Worm (Caenorhabditis elegans) whole organism, L1 larva: ENCODE measurements around the gene spe-29.
A peak's percentile ranks its signal among the peaks of the same experiment; 100 is the strongest.

Source experiments
- C16A3.4 ChIP-seq: fragments of 150-350 bp; optimal IDR thresholded peaks from 2 replicates; lab custom pipeline; 2014; ENCODE audit warnings: missing biosample characterization, missing genetic modification characterization
- Y116A8C.19 ChIP-seq: sonication (generic microtip); optimal IDR thresholded peaks from 2 replicates; lab custom pipeline; 2016; ENCODE audit warnings: missing compliant biosample characterization, missing genetic modification characterization, borderline replicate concordance
- aha-1 ChIP-seq: fragments of 150-350 bp; optimal IDR thresholded peaks from 2 replicates; lab custom pipeline; 2014; ENCODE audit warnings: missing biosample characterization, missing genetic modification characterization
- alr-1 ChIP-seq: fragments of 200-800 bp; sonication (Bioruptor generic); optimal IDR thresholded peaks from 2 replicates; lab custom pipeline; 2018; ENCODE audit warnings: borderline replicate concordance, mild to moderate bottlenecking, missing genetic modification characterization, missing compliant biosample characterization
- aly-2 ChIP-seq: fragments of 150-350 bp; optimal IDR thresholded peaks from 2 replicates; lab custom pipeline; 2014; ENCODE audit warnings: missing biosample characterization, missing genetic modification characterization
- blmp-1 ChIP-seq: fragments of 150-350 bp; optimal IDR thresholded peaks from 2 replicates; lab custom pipeline; 2014; ENCODE audit warnings: missing biosample characterization, missing genetic modification characterization
- ceh-8 ChIP-seq: fragments of 200-800 bp; sonication (Bioruptor generic); optimal IDR thresholded peaks from 2 replicates; lab custom pipeline; 2018; ENCODE audit warnings: mild to moderate bottlenecking, missing genetic modification characterization, moderate library complexity, missing compliant biosample characterization
- ces-1 ChIP-seq: fragments of 150-350 bp; optimal IDR thresholded peaks from 2 replicates; lab custom pipeline; 2014; ENCODE audit warnings: missing biosample characterization, missing genetic modification reagents, missing genetic modification characterization
- dsc-1 ChIP-seq: sonication (generic microtip); optimal IDR thresholded peaks from 2 replicates; lab custom pipeline; 2016; ENCODE audit warnings: mild to moderate bottlenecking, missing genetic modification characterization, missing compliant biosample characterization
- efl-1 ChIP-seq, 4 experiments: fragments of 150-350 bp; optimal IDR thresholded peaks in 3 of 4; peaks in 1 of 4; 1 replicate in 1 of 4; 2 replicates in 3 of 4; lab custom pipeline; 2014; ENCODE audit warnings: missing biosample characterization in 2 of 4, missing genetic modification characterization in 2 of 4, missing genetic modification reagents in 2 of 4
- efl-3 ChIP-seq: fragments of 200-800 bp; sonication (Bioruptor generic); optimal IDR thresholded peaks from 2 replicates; lab custom pipeline; 2018; ENCODE audit warnings: mild to moderate bottlenecking, missing genetic modification characterization, missing compliant biosample characterization
- elt-2 ChIP-seq: sonication (generic microtip); optimal IDR thresholded peaks from 2 replicates; lab custom pipeline; 2016; ENCODE audit warnings: missing genetic modification characterization, mild to moderate bottlenecking, inconsistent platforms, missing compliant biosample characterization, missing genetic modification reagents
- ets-5 ChIP-seq: fragments of 200-800 bp; sonication (Bioruptor generic); IDR thresholded peaks from 2 replicates; pipeline ENCODE4 v1.3.6; 2022; ENCODE audit warnings: missing genetic modification characterization, missing compliant biosample characterization
- hlh-4 ChIP-seq: sonication (generic microtip); optimal IDR thresholded peaks from 2 replicates; lab custom pipeline; 2016; ENCODE audit warnings: mild to moderate bottlenecking, missing genetic modification characterization, missing compliant biosample characterization
- hpl-2 ChIP-seq: fragments of 150-350 bp; optimal IDR thresholded peaks from 2 replicates; lab custom pipeline; 2014; ENCODE audit warnings: missing biosample characterization, missing genetic modification reagents, missing genetic modification characterization
- isw-1 ChIP-seq: fragments of 200-800 bp; sonication (Bioruptor generic); IDR thresholded peaks from 2 replicates; pipeline ENCODE4 v1.3.6; 2022; ENCODE audit warnings: missing genetic modification characterization, missing compliant biosample characterization
- lin-13 ChIP-seq: fragments of 150-350 bp; optimal IDR thresholded peaks from 2 replicates; lab custom pipeline; 2014; ENCODE audit warnings: missing biosample characterization, missing genetic modification reagents, missing genetic modification characterization
- lin-14 ChIP-seq: fragments of 200-800 bp; sonication (Bioruptor generic); optimal IDR thresholded peaks from 2 replicates; lab custom pipeline; 2018; ENCODE audit warnings: mild to moderate bottlenecking, missing genetic modification characterization, moderate library complexity, missing compliant biosample characterization
- lin-35 ChIP-seq, 2 experiments: fragments of 150-350 bp; optimal IDR thresholded peaks; 2 replicates each; lab custom pipeline; 2014; ENCODE audit warnings: missing biosample characterization in 2 of 2, missing genetic modification characterization in 2 of 2, missing genetic modification reagents in 2 of 2
- mef-2 ChIP-seq: fragments of 150-350 bp; optimal IDR thresholded peaks from 2 replicates; lab custom pipeline; 2014; ENCODE audit warnings: missing biosample characterization, missing genetic modification characterization
- mep-1 ChIP-seq: fragments of 150-350 bp; optimal IDR thresholded peaks from 2 replicates; lab custom pipeline; 2014; ENCODE audit warnings: missing biosample characterization, missing genetic modification characterization
- nhr-11 ChIP-seq: fragments of 150-350 bp; optimal IDR thresholded peaks from 2 replicates; lab custom pipeline; 2014; ENCODE audit warnings: missing biosample characterization, missing genetic modification characterization
- nhr-19 ChIP-seq: fragments of 200-800 bp; sonication (Bioruptor generic); conservative IDR thresholded peaks from 2 replicates; pipeline ENCODE4 v1.3.6; 2022; ENCODE audit warnings: missing genetic modification characterization, missing compliant biosample characterization
- nhr-237 ChIP-seq: fragments of 150-350 bp; optimal IDR thresholded peaks from 2 replicates; lab custom pipeline; 2014; ENCODE audit warnings: missing biosample characterization, missing genetic modification characterization
- nhr-47 ChIP-seq: sonication (generic microtip); optimal IDR thresholded peaks from 2 replicates; lab custom pipeline; 2016; ENCODE audit warnings: mild to moderate bottlenecking, missing genetic modification characterization, moderate library complexity, missing compliant biosample characterization
- nhr-77 ChIP-seq: fragments of 150-350 bp; optimal IDR thresholded peaks from 2 replicates; lab custom pipeline; 2014; ENCODE audit warnings: missing biosample characterization, missing genetic modification characterization
- nhr-84 ChIP-seq: sonication (generic microtip); optimal IDR thresholded peaks from 2 replicates; lab custom pipeline; 2017; ENCODE audit warnings: missing biosample characterization, missing genetic modification characterization
- nhr-90 ChIP-seq: sonication (generic microtip); optimal IDR thresholded peaks from 2 replicates; lab custom pipeline; 2016; ENCODE audit warnings: mild to moderate bottlenecking, missing genetic modification characterization, missing compliant biosample characterization; ENCODE audit not compliant: poor library complexity
- pqm-1 ChIP-seq: sonication (generic microtip); optimal IDR thresholded peaks from 3 replicates; lab custom pipeline; 2017; ENCODE audit warnings: missing biosample characterization, missing genetic modification characterization
- rnt-1 ChIP-seq: sonication (generic microtip); optimal IDR thresholded peaks from 2 replicates; lab custom pipeline; 2016; ENCODE audit warnings: mild to moderate bottlenecking, missing genetic modification characterization, moderate library complexity, missing compliant biosample characterization
- skn-1 ChIP-seq: fragments of 150-350 bp; optimal IDR thresholded peaks from 2 replicates; lab custom pipeline; 2014; ENCODE audit warnings: missing biosample characterization, missing genetic modification characterization
- sox-4 ChIP-seq: sonication (generic microtip); optimal IDR thresholded peaks from 2 replicates; lab custom pipeline; 2016; ENCODE audit warnings: missing genetic modification characterization, missing compliant biosample characterization
- sup-37 ChIP-seq: fragments of 200-800 bp; sonication (Bioruptor generic); optimal IDR thresholded peaks from 2 replicates; lab custom pipeline; 2018; ENCODE audit warnings: mild to moderate bottlenecking, missing genetic modification characterization, missing compliant biosample characterization
- tlp-1 ChIP-seq: fragments of 150-350 bp; optimal IDR thresholded peaks from 2 replicates; lab custom pipeline; 2014; ENCODE audit warnings: missing biosample characterization, missing genetic modification characterization
- unc-62 ChIP-seq: fragments of 150-350 bp; optimal IDR thresholded peaks from 2 replicates; lab custom pipeline; 2014; ENCODE audit warnings: missing biosample characterization, missing genetic modification reagents, missing genetic modification characterization
- unc-98 ChIP-seq: fragments of 200-800 bp; sonication (Bioruptor generic); IDR thresholded peaks from 2 replicates; pipeline ENCODE4 v1.3.6; 2022; ENCODE audit warnings: missing genetic modification characterization, missing compliant biosample characterization
- vab-15 ChIP-seq: sonication (generic microtip); optimal IDR thresholded peaks from 2 replicates; lab custom pipeline; 2017; ENCODE audit warnings: missing genotype, mild to moderate bottlenecking, missing genetic modification characterization, missing compliant biosample characterization
- zag-1 ChIP-seq: fragments of 150-350 bp; optimal IDR thresholded peaks from 2 replicates; lab custom pipeline; 2014; ENCODE audit warnings: missing biosample characterization, missing genetic modification characterization
- zip-4 ChIP-seq: fragments of 200-800 bp; sonication (Bioruptor generic); optimal IDR thresholded peaks from 2 replicates; lab custom pipeline; 2018; ENCODE audit warnings: mild to moderate bottlenecking, missing genetic modification characterization, moderate library complexity, missing compliant biosample characterization
- ztf-4 ChIP-seq: fragments of 150-350 bp; optimal IDR thresholded peaks from 2 replicates; lab custom pipeline; 2014; ENCODE audit warnings: missing biosample characterization, missing genetic modification characterization

The spe-29 gene

ce11 chrIV:9903608-9904007 lies 30.1 kb upstream of the spe-29 start, which contains the start of gene best-13:
TSS of gene best-13 (plus strand) at chrIV:9903908.
- TF ChIP-seq nhr-11 (tag; lab: Kevin White, UChicago) (no peak), lin-14 (GFP tag; lab: Kevin White, UChicago) (no peak)

ce11 chrIV:9913064-9913463 lies 20.6 kb upstream of the spe-29 start:
- TF ChIP-seq blmp-1 (tag; lab: Kevin White, UChicago) (peak; percentile 34), sup-37 (no peak)

- TF ChIP-seq efl-1 (optimal IDR thresholded peaks at IDR 0.05; lab: Kevin White, UChicago) (no peak), efl-1 (GFP tag; optimal IDR thresholded peaks at IDR 0.05 in 1 of 2; lab: Kevin White, UChicago) (peak in 1 of 2 experiments; percentile 6), elt-2 (tag; lab: Kevin White, UChicago) (no peak)
- TF ChIP-seq, all 84 proteins: peak for 1
These were observed 18.6 kb upstream of the spe-29 start for ce11 chrIV:9915128-9915527.

ce11 chrIV:9916224-9916623 lies 17.5 kb upstream of the spe-29 start, which contains the start of gene bed-3:
TSS of gene bed-3 (plus strand) at chrIV:9916524.
- no peak for TF ChIP-seq tlp-1 (tag; lab: Kevin White, UChicago)
- no peak for TF ChIP-seq nhr-77 (tag; lab: Kevin White, UChicago)
- no peak for TF ChIP-seq skn-1 (tag; lab: Kevin White, UChicago)
- TF ChIP-seq nhr-90 = no peak
- no peak for TF ChIP-seq lin-13 (GFP tag; lab: Kevin White, UChicago)
- no peak for TF ChIP-seq mef-2 (tag; lab: Kevin White, UChicago)
- no peak for TF ChIP-seq nhr-237 (tag; lab: Kevin White, UChicago)
- no peak for TF ChIP-seq elt-2 (tag; lab: Kevin White, UChicago)
- no peak for TF ChIP-seq efl-3
- TF ChIP-seq rnt-1 (tag; lab: Kevin White, UChicago) = no peak
- TF ChIP-seq dsc-1 (tag; lab: Kevin White, UChicago) = no peak
- no peak for TF ChIP-seq ceh-8 (GFP tag; lab: Kevin White, UChicago)
- TF ChIP-seq unc-62 (GFP tag; lab: Kevin White, UChicago) = no peak
- no peak for TF ChIP-seq lin-35 (GFP tag; optimal IDR thresholded peaks at IDR 0.05; lab: Kevin White, UChicago)
- TF ChIP-seq mep-1 (tag; lab: Kevin White, UChicago) = no peak
- TF ChIP-seq pqm-1 (tag; lab: Kevin White, UChicago) = no peak

ce11 chrIV:9918021-9918420 lies 15.7 kb upstream of the spe-29 start:
- TF ChIP-seq ets-5 (GFP tag; lab: Robert Waterston, UW) (no peak), mep-1 (tag; lab: Kevin White, UChicago) (no peak), blmp-1 (tag; lab: Kevin White, UChicago) (peak; percentile 62), C16A3.4 (no peak), ztf-4 (tag; lab: Kevin White, UChicago) (peak; percentile 47)

ce11 chrIV:9920426-9920825 lies 13.3 kb upstream of the spe-29 start:
- TF ChIP-seq zip-4 (GFP tag; lab: Kevin White, UChicago) (no peak), Y116A8C.19 (no peak), ets-5 (GFP tag; lab: Robert Waterston, UW) (no peak), nhr-84 (tag; lab: Kevin White, UChicago) (no peak), zag-1 (tag; lab: Kevin White, UChicago) (no peak), aha-1 (no peak), unc-98 (no peak), skn-1 (tag; lab: Kevin White, UChicago) (no peak), aly-2 (tag; lab: Kevin White, UChicago) (no peak), nhr-19 (GFP tag; lab: Robert Waterston, UW) (no peak), sox-4 (tag; lab: Kevin White, UChicago) (no peak), nhr-47 (tag; lab: Kevin White, UChicago) (no peak), lin-14 (GFP tag; lab: Kevin White, UChicago) (no peak), alr-1 (tag; lab: Kevin White, UChicago) (no peak), efl-1 (optimal IDR thresholded peaks at IDR 0.05; lab: Kevin White, UChicago) (no peak), efl-1 (GFP tag; optimal IDR thresholded peaks at IDR 0.05 in 1 of 2; lab: Kevin White, UChicago) (no peak), ces-1 (GFP tag; lab: Kevin White, UChicago) (no peak), hpl-2 (GFP tag; lab: Kevin White, UChicago) (no peak), vab-15 (tag; lab: Kevin White, UChicago) (no peak), hlh-4 (no peak), isw-1 (GFP tag; lab: Robert Waterston, UW) (no peak)
